Worm (Caenorhabditis elegans) whole organism, young adult: ENCODE measurements around the gene npp-3.

Source experiments
- B0019.2 ChIP-seq: fragments of 200-800 bp; sonication (Bioruptor generic); conservative IDR thresholded peaks from 2 replicates; pipeline ENCODE4 v1.3.6; 2022; ENCODE audit warnings: missing genetic modification reagents, missing genetic modification characterization, missing compliant biosample characterization
- B0261.1 ChIP-seq: sonication (generic microtip); optimal IDR thresholded peaks from 2 replicates; lab custom pipeline; 2016; ENCODE audit warnings: mild to moderate bottlenecking, missing genetic modification characterization, moderate library complexity, missing compliant biosample characterization
- D2030.7 ChIP-seq: fragments of 200-800 bp; sonication (Bioruptor generic); IDR thresholded peaks from 2 replicates; pipeline ENCODE4 v1.3.6; 2022; ENCODE audit warnings: missing genetic modification reagents, missing genetic modification characterization, missing compliant biosample characterization
- F33H1.4 ChIP-seq: fragments of 200-800 bp; sonication (Bioruptor generic); IDR thresholded peaks from 2 replicates; pipeline ENCODE4 v1.3.6; 2022; ENCODE audit warnings: missing genetic modification reagents, missing genetic modification characterization, missing compliant biosample characterization
- F49E8.2 ChIP-seq: sonication (generic microtip); optimal IDR thresholded peaks from 3 replicates; lab custom pipeline; 2017; ENCODE audit warnings: missing genetic modification characterization, mild to moderate bottlenecking, missing compliant biosample characterization, antibody characterized with exemption, moderate library complexity; ENCODE audit not compliant: insufficient read depth
- F52B5.7 ChIP-seq: sonication (generic microtip); optimal IDR thresholded peaks from 2 replicates; lab custom pipeline; 2016; ENCODE audit warnings: mild to moderate bottlenecking, missing genetic modification characterization, missing compliant biosample characterization
- F55B11.4 ChIP-seq: sonication (generic microtip); optimal IDR thresholded peaks from 2 replicates; lab custom pipeline; 2016; ENCODE audit warnings: missing compliant biosample characterization, missing genetic modification characterization, borderline replicate concordance; ENCODE audit not compliant: insufficient read depth
- F57C9.4 ChIP-seq: sonication (generic microtip); optimal IDR thresholded peaks from 2 replicates; lab custom pipeline; 2017; ENCODE audit warnings: mild to moderate bottlenecking, missing genetic modification characterization, missing compliant biosample characterization
- Y53F4B.3 ChIP-seq: fragments of 200-800 bp; sonication (Bioruptor generic); IDR thresholded peaks from 2 replicates; pipeline ENCODE4 v1.3.6; 2022; ENCODE audit warnings: missing genetic modification reagents, missing genetic modification characterization, missing compliant biosample characterization
- Y79H2A.3 ChIP-seq: fragments of 200-800 bp; sonication (Bioruptor generic); conservative IDR thresholded peaks from 2 replicates; pipeline ENCODE4 v1.3.6; 2022; ENCODE audit warnings: missing genetic modification reagents, missing genetic modification characterization, missing compliant biosample characterization
- Y95B8A.8 ChIP-seq: fragments of 200-800 bp; sonication (Bioruptor generic); IDR thresholded peaks from 2 replicates; pipeline ENCODE4 v1.3.6; 2022; ENCODE audit warnings: missing genetic modification reagents, missing genetic modification characterization, missing compliant biosample characterization
- ama-1 ChIP-seq, 3 experiments: fragments of 150-350 bp in 1 of 3; sonication (generic microtip) in 2 of 3; optimal IDR thresholded peaks; 2 replicates each; lab custom pipeline; 2014 to 2018; ENCODE audit warnings: missing biosample characterization in 2 of 3, missing genetic modification characterization in 2 of 3, missing genetic modification reagents in 2 of 3
- aptf-2 ChIP-seq: fragments of 200-800 bp; sonication (Bioruptor generic); conservative IDR thresholded peaks from 2 replicates; pipeline ENCODE4 v1.3.6; 2022; ENCODE audit warnings: missing genetic modification reagents, missing genetic modification characterization, missing compliant biosample characterization
- atf-7 ChIP-seq: sonication (generic microtip); optimal IDR thresholded peaks from 2 replicates; lab custom pipeline; 2017; ENCODE audit warnings: mild to moderate bottlenecking, missing genetic modification characterization, missing compliant biosample characterization
- attf-5 ChIP-seq: fragments of 200-800 bp; sonication (Bioruptor generic); optimal IDR thresholded peaks from 2 replicates; lab custom pipeline; 2018; ENCODE audit warnings: mild to moderate bottlenecking, missing genetic modification characterization, missing compliant biosample characterization
- cebp-2 ChIP-seq: fragments of 200-800 bp; sonication (Bioruptor generic); IDR thresholded peaks from 2 replicates; pipeline ENCODE4 v1.3.6; 2022; ENCODE audit warnings: missing genetic modification characterization, missing compliant biosample characterization
- ceh-100 ChIP-seq: fragments of 200-800 bp; sonication (Bioruptor generic); IDR thresholded peaks from 2 replicates; pipeline ENCODE4 v1.3.6; 2022; ENCODE audit warnings: missing genetic modification reagents, missing genetic modification characterization, missing compliant biosample characterization
- ceh-91 ChIP-seq: fragments of 200-800 bp; sonication (Bioruptor generic); IDR thresholded peaks from 2 replicates; pipeline ENCODE4 v1.3.6; 2022; ENCODE audit warnings: missing genetic modification reagents, missing genetic modification characterization, missing compliant biosample characterization
- dox-1 ChIP-seq: fragments of 200-800 bp; sonication (Bioruptor generic); IDR thresholded peaks from 2 replicates; pipeline ENCODE4 v1.3.6; 2022; ENCODE audit warnings: missing genetic modification reagents, missing genetic modification characterization, missing compliant biosample characterization
- dpff-1 ChIP-seq: sonication (generic microtip); optimal IDR thresholded peaks from 2 replicates; lab custom pipeline; 2017; ENCODE audit warnings: mild to moderate bottlenecking, missing genetic modification characterization, missing compliant biosample characterization
- dpl-1 ChIP-seq: fragments of 150-350 bp; optimal IDR thresholded peaks from 2 replicates; lab custom pipeline; 2014; ENCODE audit warnings: missing biosample characterization, missing genetic modification reagents, missing genetic modification characterization
- efl-1 ChIP-seq: fragments of 150-350 bp; optimal IDR thresholded peaks from 2 replicates; lab custom pipeline; 2014; ENCODE audit warnings: missing biosample characterization, missing genetic modification reagents, missing genetic modification characterization
- ekl-4 ChIP-seq: fragments of 200-800 bp; sonication (Bioruptor generic); IDR thresholded peaks from 2 replicates; pipeline ENCODE4 v1.3.6; 2022; ENCODE audit warnings: missing genetic modification reagents, missing genetic modification characterization, missing compliant biosample characterization
- hlh-26 ChIP-seq: fragments of 200-800 bp; sonication (Bioruptor generic); conservative IDR thresholded peaks from 2 replicates; pipeline ENCODE4 v1.3.6; 2022; ENCODE audit warnings: missing genetic modification reagents, missing genetic modification characterization, missing compliant biosample characterization
- hmg-1.2 ChIP-seq: fragments of 200-800 bp; sonication (Bioruptor generic); IDR thresholded peaks from 2 replicates; pipeline ENCODE4 v1.3.6; 2022; ENCODE audit warnings: missing genetic modification reagents, missing genetic modification characterization, missing compliant biosample characterization
- hsf-1 ChIP-seq: fragments of 200-800 bp; sonication (Bioruptor generic); IDR thresholded peaks from 2 replicates; pipeline ENCODE4 v1.3.6; 2022; ENCODE audit warnings: missing genetic modification reagents, missing genetic modification characterization, missing compliant biosample characterization
- lag-1 ChIP-seq: fragments of 200-800 bp; sonication (Bioruptor generic); IDR thresholded peaks from 2 replicates; pipeline ENCODE4 v1.3.6; 2022; ENCODE audit warnings: missing genetic modification reagents, missing genetic modification characterization, missing compliant biosample characterization
- lin-35 ChIP-seq, 3 experiments: fragments of 150-350 bp in 2 of 3; sonication (generic microtip) in 1 of 3; optimal IDR thresholded peaks; 2 replicates each; lab custom pipeline; 2014 to 2018; ENCODE audit warnings: missing biosample characterization in 3 of 3, missing genetic modification characterization in 3 of 3, missing genetic modification reagents in 3 of 3
- lsl-1 ChIP-seq: fragments of 200-800 bp; sonication (Bioruptor generic); optimal IDR thresholded peaks from 2 replicates; lab custom pipeline; 2018; ENCODE audit warnings: mild to moderate bottlenecking, missing genetic modification characterization, moderate library complexity, missing compliant biosample characterization
- madf-3 ChIP-seq: fragments of 200-800 bp; sonication (Bioruptor generic); IDR thresholded peaks from 2 replicates; pipeline ENCODE4 v1.3.6; 2022; ENCODE audit warnings: missing genetic modification reagents, missing genetic modification characterization, missing compliant biosample characterization
- madf-6 ChIP-seq: fragments of 200-800 bp; sonication (Bioruptor generic); IDR thresholded peaks from 2 replicates; pipeline ENCODE4 v1.3.6; 2022; ENCODE audit warnings: missing genetic modification reagents, missing genetic modification characterization, missing compliant biosample characterization
- madf-8 ChIP-seq: fragments of 200-800 bp; sonication (Bioruptor generic); conservative IDR thresholded peaks from 2 replicates; pipeline ENCODE4 v1.3.6; 2022; ENCODE audit warnings: missing genetic modification reagents, missing genetic modification characterization, missing compliant biosample characterization
- mcd-1 ChIP-seq: fragments of 200-800 bp; sonication (Bioruptor generic); IDR thresholded peaks from 2 replicates; pipeline ENCODE4 v1.3.6; 2022; ENCODE audit warnings: missing genetic modification reagents, missing genetic modification characterization, missing compliant biosample characterization
- mel-28 ChIP-seq: sonication (generic microtip); optimal IDR thresholded peaks from 2 replicates; lab custom pipeline; 2016; ENCODE audit warnings: borderline replicate concordance, mild to moderate bottlenecking, missing genetic modification characterization, missing compliant biosample characterization
- mxl-1 ChIP-seq: sonication (generic microtip); optimal IDR thresholded peaks from 2 replicates; lab custom pipeline; 2016; ENCODE audit warnings: missing genetic modification characterization, missing compliant biosample characterization
- nfya-1 ChIP-seq: sonication (generic microtip); optimal IDR thresholded peaks from 2 replicates; lab custom pipeline; 2017; ENCODE audit warnings: antibody characterized with exemption, missing compliant biosample characterization, missing genetic modification characterization, borderline replicate concordance; ENCODE audit not compliant: insufficient read depth
- sdz-38 ChIP-seq: sonication (generic microtip); optimal IDR thresholded peaks from 2 replicates; lab custom pipeline; 2016; ENCODE audit warnings: missing genotype, missing genetic modification characterization, missing compliant biosample characterization
- snpc-3.4 ChIP-seq: sonication (generic microtip); optimal IDR thresholded peaks from 2 replicates; lab custom pipeline; 2017; ENCODE audit warnings: missing genetic modification characterization, mild to moderate bottlenecking, missing compliant biosample characterization, antibody characterized with exemption, moderate library complexity, missing genotype, missing genetic modification reagents
- sptf-2 ChIP-seq: fragments of 200-800 bp; sonication (Bioruptor generic); optimal IDR thresholded peaks from 2 replicates; lab custom pipeline; 2018; ENCODE audit warnings: mild to moderate bottlenecking, missing genetic modification characterization, missing compliant biosample characterization
- tbp1 ChIP-seq: fragments of 200-800 bp; sonication (Bioruptor generic); optimal IDR thresholded peaks from 2 replicates; lab custom pipeline; 2018; ENCODE audit warnings: mild to moderate bottlenecking, missing genetic modification characterization, missing compliant biosample characterization
- tbx-9 ChIP-seq: sonication (generic microtip); optimal IDR thresholded peaks from 2 replicates; lab custom pipeline; 2016; ENCODE audit warnings: borderline replicate concordance, missing genetic modification characterization, inconsistent platforms, missing compliant biosample characterization
- unc-130 ChIP-seq: sonication (generic microtip); optimal IDR thresholded peaks from 2 replicates; lab custom pipeline; 2016; ENCODE audit warnings: missing genetic modification reagents, missing genetic modification characterization, missing compliant biosample characterization
- xnd-1 ChIP-seq: sonication (generic microtip); optimal IDR thresholded peaks from 2 replicates; lab custom pipeline; 2016; ENCODE audit warnings: missing genotype, missing genetic modification reagents, missing genetic modification characterization, missing compliant biosample characterization
- zfh-2 ChIP-seq: fragments of 200-800 bp; sonication (Bioruptor generic); conservative IDR thresholded peaks from 2 replicates; pipeline ENCODE4 v1.3.6; 2022; ENCODE audit warnings: missing genetic modification reagents, missing genetic modification characterization, missing compliant biosample characterization
- zim-3 ChIP-seq: sonication (generic microtip); optimal IDR thresholded peaks from 2 replicates; lab custom pipeline; 2017; ENCODE audit warnings: mild to moderate bottlenecking, missing genetic modification characterization, moderate library complexity, missing compliant biosample characterization
- ztf-18 ChIP-seq: sonication (generic microtip); optimal IDR thresholded peaks from 2 replicates; lab custom pipeline; 2016; ENCODE audit warnings: missing genotype, mild to moderate bottlenecking, missing genetic modification characterization, missing compliant biosample characterization

The npp-3 gene

ce11 chrII:11823566-11824308 lies 50.9 kb downstream of the npp-3 start, which contains the start of gene Y6D1A.1:
TSS of gene Y6D1A.1 (minus strand) at chrII:11823616.
- no peak for TF ChIP-seq B0261.1 (tag; lab: Kevin White, UChicago)
- TF ChIP-seq madf-6 (GFP tag; lab: Robert Waterston, UW): peak; percentile 95
- TF ChIP-seq D2030.7 (GFP tag; lab: Robert Waterston, UW): peak; percentile 50; the same call in 1 of the 2 replicates
- TF ChIP-seq dpff-1 (tag; lab: Kevin White, UChicago): no peak
- no peak for TF ChIP-seq mel-28 (tag; lab: Kevin White, UChicago)
- TF ChIP-seq Y95B8A.8: no peak
- peak; percentile 55 for TF ChIP-seq lsl-1 (GFP tag; lab: Kevin White, UChicago)
- no peak for TF ChIP-seq ztf-18
- TF ChIP-seq snpc-3.4 (tag; lab: Kevin White, UChicago): no peak
- peak; percentile 90 for TF ChIP-seq efl-1 (GFP tag; lab: Kevin White, UChicago)
- no peak for TF ChIP-seq tbx-9
- TF ChIP-seq F52B5.7 (tag; lab: Kevin White, UChicago): no peak
- TF ChIP-seq dox-1 (GFP tag; lab: Robert Waterston, UW): peak; percentile 17; the same call in 1 of the 2 replicates
- TF ChIP-seq atf-7: no peak
- TF ChIP-seq lin-35 (GFP tag; optimal IDR thresholded peaks at IDR 0.05; lab: Kevin White, UChicago): peak in 1 of 3 experiments; percentile 4
- TF ChIP-seq aptf-2 (GFP tag; lab: Robert Waterston, UW): no peak
- 0 out of 2 replicates have a peak, but pooled peaks have one; percentile 62 for TF ChIP-seq hsf-1
- TF ChIP-seq sptf-2 (GFP tag; lab: Kevin White, UChicago): no peak
- TF ChIP-seq F49E8.2: no peak
- peak; percentile 43 for TF ChIP-seq dpl-1 (GFP tag; lab: Kevin White, UChicago)
- no peak for TF ChIP-seq Y79H2A.3
- no peak for TF ChIP-seq tbp1 (GFP tag; lab: Kevin White, UChicago)
- TF ChIP-seq ceh-100 (GFP tag; lab: Robert Waterston, UW): no peak
- no peak for TF ChIP-seq zim-3 (tag; lab: Kevin White, UChicago)
- TF ChIP-seq madf-3 (GFP tag; lab: Robert Waterston, UW): peak; percentile 59; the same call in 1 of the 2 replicates
- no peak for TF ChIP-seq ama-1 (optimal IDR thresholded peaks at IDR 0.05; lab: Kevin White, UChicago)
- TF ChIP-seq ama-1 (GFP tag; optimal IDR thresholded peaks at IDR 0.05; lab: Kevin White, UChicago): no peak
- 0 out of 2 replicates have a peak, but pooled peaks have one; percentile 33 for TF ChIP-seq ekl-4 (GFP tag; lab: Robert Waterston, UW)
- TF ChIP-seq Y53F4B.3: no peak
- TF ChIP-seq mcd-1 (GFP tag; lab: Robert Waterston, UW): no peak
- TF ChIP-seq attf-5 (GFP tag; lab: Kevin White, UChicago): no peak
- no peak for TF ChIP-seq hlh-26 (GFP tag; lab: Robert Waterston, UW)
- no peak for TF ChIP-seq cebp-2 (GFP tag; lab: Robert Waterston, UW)
- TF ChIP-seq F55B11.4 (tag; lab: Kevin White, UChicago): no peak
- peak; percentile 28; the same call in 1 of the 2 replicates for TF ChIP-seq hmg-1.2 (GFP tag; lab: Robert Waterston, UW)
- no peak for TF ChIP-seq mxl-1 (tag; lab: Kevin White, UChicago)
- no peak for TF ChIP-seq zfh-2
- peak; percentile 68 for TF ChIP-seq ceh-91 (GFP tag; lab: Robert Waterston, UW)
- TF ChIP-seq xnd-1: peak; percentile 59
- TF ChIP-seq sdz-38: no peak
- no peak for TF ChIP-seq unc-130 (GFP tag; lab: Kevin White, UChicago)
- no peak for TF ChIP-seq nfya-1
- TF ChIP-seq F57C9.4: no peak
- peak; percentile 80 for TF ChIP-seq madf-8 (GFP tag; lab: Robert Waterston, UW)
- TF ChIP-seq F33H1.4 (GFP tag; lab: Robert Waterston, UW): peak; percentile 59; the same call in 1 of the 2 replicates
- TF ChIP-seq lag-1 (GFP tag; lab: Robert Waterston, UW): no peak
- no peak; the same call in 1 of the 2 replicates for TF ChIP-seq B0019.2 (GFP tag; lab: Robert Waterston, UW)
